Worm (Caenorhabditis elegans) whole organism, L4 larva: ENCODE results near the gene K09F6.6.

Experiments used
- F10B5.3 ChIP-seq: sonication (generic microtip); optimal IDR thresholded peaks from 2 replicates; lab custom pipeline; 2016; ENCODE audit warnings: mild to moderate bottlenecking, missing genetic modification characterization, missing compliant biosample characterization
- F26F4.8 ChIP-seq: fragments of 200-800 bp; sonication (Bioruptor generic); conservative IDR thresholded peaks from 2 replicates; pipeline ENCODE4 v1.3.6; 2022; ENCODE audit warnings: missing genetic modification characterization, missing compliant biosample characterization
- F44E2.7 ChIP-seq: fragments of 200-800 bp; sonication (Bioruptor generic); IDR thresholded peaks from 2 replicates; pipeline ENCODE4 v2.1.2; 2022; ENCODE audit warnings: missing genetic modification characterization, missing compliant biosample characterization
- T26A8.4 ChIP-seq: fragments of 200-800 bp; sonication (Bioruptor generic); IDR thresholded peaks from 2 replicates; pipeline ENCODE4 v1.3.6; 2022; ENCODE audit warnings: missing genetic modification characterization, missing compliant biosample characterization
- Y48G9A.11 ChIP-seq: fragments of 200-800 bp; sonication (Bioruptor generic); IDR thresholded peaks from 2 replicates; pipeline ENCODE4 v1.3.6; 2022; ENCODE audit warnings: missing genetic modification reagents, missing genetic modification characterization, missing compliant biosample characterization
- ZK337.2 ChIP-seq: fragments of 200-800 bp; sonication (Bioruptor generic); IDR thresholded peaks from 2 replicates; pipeline ENCODE4 v1.3.6; 2022; ENCODE audit warnings: missing genetic modification reagents, missing genetic modification characterization, missing compliant biosample characterization
- ZK546.5 ChIP-seq, 2 experiments: sonication (generic microtip); optimal IDR thresholded peaks; 2 replicates each; lab custom pipeline; 2017; ENCODE audit warnings: missing biosample characterization in 2 of 2, missing genetic modification characterization in 2 of 2
- ama-1 ChIP-seq: fragments of 150-350 bp; optimal IDR thresholded peaks from 2 replicates; lab custom pipeline; 2014; ENCODE audit warnings: inconsistent platforms, mixed read lengths
- ceh-20 ChIP-seq: fragments of 200-800 bp; sonication (Bioruptor generic); IDR thresholded peaks from 2 replicates; pipeline ENCODE4 v1.3.6; 2022; ENCODE audit warnings: missing genetic modification reagents, missing genetic modification characterization, missing compliant biosample characterization
- ceh-32 ChIP-seq: sonication (generic microtip); optimal IDR thresholded peaks from 2 replicates; lab custom pipeline; 2016; ENCODE audit warnings: mild to moderate bottlenecking, missing genetic modification characterization, missing compliant biosample characterization; ENCODE audit not compliant: poor library complexity
- daf-12 ChIP-seq: fragments of 150-350 bp; optimal IDR thresholded peaks from 2 replicates; lab custom pipeline; 2014; ENCODE audit warnings: missing biosample characterization, missing genetic modification reagents, missing genetic modification characterization
- daf-16 ChIP-seq, 3 experiments: sonication (generic microtip); optimal IDR thresholded peaks; 2 replicates each; lab custom pipeline; 2016 to 2017; ENCODE audit warnings: missing genetic modification characterization in 3 of 3, missing genetic modification reagents in 3 of 3, mild to moderate bottlenecking in 2 of 3, missing compliant biosample characterization in 2 of 3, missing biosample characterization in 1 of 3, moderate library complexity in 1 of 3
- dmd-6 ChIP-seq: fragments of 200-800 bp; sonication (Bioruptor generic); IDR thresholded peaks from 2 replicates; pipeline ENCODE4 v1.3.6; 2022; ENCODE audit warnings: missing genetic modification reagents, missing genetic modification characterization, missing compliant biosample characterization
- dmd-9 ChIP-seq: fragments of 200-800 bp; sonication (Bioruptor generic); IDR thresholded peaks from 2 replicates; pipeline ENCODE4 v1.3.6; 2022; ENCODE audit warnings: missing genetic modification reagents, missing genetic modification characterization, missing compliant biosample characterization
- egl-27 ChIP-seq: sonication (generic microtip); optimal IDR thresholded peaks from 3 replicates; lab custom pipeline; 2017; ENCODE audit warnings: missing biosample characterization, missing genetic modification reagents, missing genetic modification characterization
- egl-43 ChIP-seq: fragments of 200-800 bp; sonication (Bioruptor generic); IDR thresholded peaks from 2 replicates; pipeline ENCODE4 v1.3.6; 2022; ENCODE audit warnings: missing genetic modification reagents, missing genetic modification characterization, missing compliant biosample characterization
- hif-1 ChIP-seq, 2 experiments: sonication (generic microtip); optimal IDR thresholded peaks; 2 replicates each; lab custom pipeline; 2016 to 2017; ENCODE audit warnings: missing compliant biosample characterization in 2 of 2, missing genetic modification characterization in 2 of 2, missing genetic modification reagents in 2 of 2, missing genotype in 2 of 2, mild to moderate bottlenecking in 1 of 2
- jun-1 ChIP-seq: fragments of 150-350 bp; optimal IDR thresholded peaks from 2 replicates; lab custom pipeline; 2014; ENCODE audit warnings: missing biosample characterization, missing genetic modification reagents, missing genetic modification characterization
- lin-13 ChIP-seq: fragments of 150-350 bp; optimal IDR thresholded peaks from 2 replicates; lab custom pipeline; 2014; ENCODE audit warnings: missing biosample characterization, missing genetic modification reagents, missing genetic modification characterization
- lin-29 ChIP-seq: fragments of 200-800 bp; sonication (Bioruptor generic); IDR thresholded peaks from 2 replicates; pipeline ENCODE4 v1.3.6; 2022; ENCODE audit warnings: missing genetic modification reagents, missing genetic modification characterization, missing compliant biosample characterization
- lin-38 ChIP-seq: fragments of 200-800 bp; sonication (Bioruptor generic); IDR thresholded peaks from 2 replicates; pipeline ENCODE4 v1.3.6; 2022; ENCODE audit warnings: missing genetic modification reagents, missing genetic modification characterization, missing compliant biosample characterization
- lir-3 ChIP-seq: sonication (generic microtip); optimal IDR thresholded peaks from 2 replicates; lab custom pipeline; 2016; ENCODE audit warnings: mild to moderate bottlenecking, missing genetic modification characterization, missing compliant biosample characterization
- lsy-2 ChIP-seq, 2 experiments: fragments of 150-350 bp in 1 of 2; sonication (generic microtip) in 1 of 2; optimal IDR thresholded peaks; 2 replicates each; lab custom pipeline; 2014 to 2017; ENCODE audit warnings: missing biosample characterization in 2 of 2, missing genetic modification characterization in 2 of 2
- madf-5 ChIP-seq, 2 experiments: fragments of 200-800 bp; sonication (Bioruptor generic); IDR thresholded peaks; 2 replicates each; pipeline ENCODE4 v1.3.6; 2022; ENCODE audit warnings: missing compliant biosample characterization in 2 of 2, missing genetic modification characterization in 2 of 2
- madf-9 ChIP-seq: fragments of 200-800 bp; sonication (Bioruptor generic); conservative IDR thresholded peaks from 2 replicates; pipeline ENCODE4 v1.3.6; 2022; ENCODE audit warnings: missing genetic modification reagents, missing genetic modification characterization, missing compliant biosample characterization
- mes-2 ChIP-seq: sonication (generic microtip); optimal IDR thresholded peaks from 2 replicates; lab custom pipeline; 2016; ENCODE audit warnings: missing genotype, mild to moderate bottlenecking, missing genetic modification characterization, missing compliant biosample characterization; ENCODE audit not compliant: poor library complexity, severe bottlenecking
- nhr-10 ChIP-seq: fragments of 150-350 bp; optimal IDR thresholded peaks from 2 replicates; lab custom pipeline; 2014; ENCODE audit warnings: missing biosample characterization, missing genetic modification characterization
- nhr-11 ChIP-seq: fragments of 150-350 bp; optimal IDR thresholded peaks from 2 replicates; lab custom pipeline; 2014; ENCODE audit warnings: missing biosample characterization, missing genetic modification characterization
- nhr-111 ChIP-seq: fragments of 200-800 bp; sonication (Bioruptor generic); optimal IDR thresholded peaks from 2 replicates; lab custom pipeline; 2018; ENCODE audit warnings: mild to moderate bottlenecking, missing genetic modification characterization, missing compliant biosample characterization
- nhr-42 ChIP-seq: fragments of 200-800 bp; sonication (Bioruptor generic); IDR thresholded peaks from 2 replicates; pipeline ENCODE4 v1.3.6; 2022; ENCODE audit warnings: missing genetic modification characterization, missing compliant biosample characterization
- nhr-48 ChIP-seq: sonication (generic microtip); optimal IDR thresholded peaks from 2 replicates; lab custom pipeline; 2016; ENCODE audit warnings: mild to moderate bottlenecking, missing genetic modification characterization, missing compliant biosample characterization
- pqm-1 ChIP-seq: sonication (generic microtip); optimal IDR thresholded peaks from 2 replicates; lab custom pipeline; 2017; ENCODE audit warnings: missing biosample characterization, missing genetic modification characterization
- sdz-12 ChIP-seq: fragments of 200-800 bp; sonication (Bioruptor generic); optimal IDR thresholded peaks from 2 replicates; lab custom pipeline; 2018; ENCODE audit warnings: mild to moderate bottlenecking, missing genetic modification characterization, missing compliant biosample characterization
- set-16 ChIP-seq: fragments of 200-800 bp; sonication (Bioruptor generic); IDR thresholded peaks from 2 replicates; pipeline ENCODE4 v1.3.6; 2022; ENCODE audit warnings: missing genetic modification reagents, missing genetic modification characterization, missing compliant biosample characterization
- spr-3 ChIP-seq: fragments of 200-800 bp; sonication (Bioruptor generic); optimal IDR thresholded peaks from 2 replicates; lab custom pipeline; 2018; ENCODE audit warnings: mild to moderate bottlenecking, missing genetic modification characterization, missing compliant biosample characterization
- tra-1 ChIP-seq: fragments of 200-800 bp; sonication (Bioruptor generic); IDR thresholded peaks from 2 replicates; pipeline ENCODE4 v1.3.6; 2022; ENCODE audit warnings: missing genetic modification reagents, missing genetic modification characterization, missing compliant biosample characterization
- unc-130 ChIP-seq: sonication (generic microtip); optimal IDR thresholded peaks from 2 replicates; lab custom pipeline; 2016; ENCODE audit warnings: missing genetic modification reagents, missing genetic modification characterization, missing compliant biosample characterization
- unc-62 ChIP-seq, 3 experiments: fragments of 150-350 bp in 1 of 3; sonication (generic microtip); optimal IDR thresholded peaks in 2 of 3; peaks in 1 of 3; 1 replicate in 1 of 3; 2 replicates in 2 of 3; lab custom pipeline; 2014 to 2017; ENCODE audit warnings: missing biosample characterization in 3 of 3, missing genetic modification characterization in 3 of 3, missing genetic modification reagents in 3 of 3, missing genotype in 1 of 3
- vab-7 ChIP-seq: fragments of 200-800 bp; sonication (Bioruptor generic); IDR thresholded peaks from 2 replicates; pipeline ENCODE4 v1.3.6; 2022; ENCODE audit warnings: missing genetic modification reagents, missing genetic modification characterization, missing compliant biosample characterization
- zag-1 ChIP-seq: fragments of 150-350 bp; optimal IDR thresholded peaks from 2 replicates; lab custom pipeline; 2014; ENCODE audit warnings: missing biosample characterization, missing genetic modification characterization
- zfp-3 ChIP-seq: fragments of 200-800 bp; sonication (Bioruptor generic); conservative IDR thresholded peaks from 2 replicates; pipeline ENCODE4 v1.3.6; 2022; ENCODE audit warnings: missing genetic modification reagents, missing genetic modification characterization, missing compliant biosample characterization
- zip-2 ChIP-seq: fragments of 150-350 bp; optimal IDR thresholded peaks from 2 replicates; lab custom pipeline; 2014; ENCODE audit warnings: missing biosample characterization, missing genetic modification characterization
- ztf-11 ChIP-seq: fragments of 150-350 bp; optimal IDR thresholded peaks from 2 replicates; lab custom pipeline; 2014; ENCODE audit warnings: missing biosample characterization, missing genetic modification characterization
- ztf-7 ChIP-seq: fragments of 150-350 bp; optimal IDR thresholded peaks from 2 replicates; lab custom pipeline; 2014; ENCODE audit warnings: missing biosample characterization, missing genetic modification characterization

Gene K09F6.6

ce11 chrII:2292549-2292948, 13.4 kb upstream of the K09F6.6 start:
- peak in 1 of 2 experiments; percentile 6 for TF ChIP-seq unc-62 (GFP tag; optimal IDR thresholded peaks at IDR 0.05 in 1 of 2; lab: Kevin White, UChicago)
- TF ChIP-seq unc-62 (tag; optimal IDR thresholded peaks at IDR 0.05; lab: Kevin White, UChicago): no peak
- TF ChIP-seq zfp-3: no peak
- TF ChIP-seq pqm-1 (tag; lab: Kevin White, UChicago): peak; percentile 73
- no peak for TF ChIP-seq ZK337.2
- TF ChIP-seq, all 104 proteins: peak for 2

ce11 chrII:2292027-2292426, 12.9 kb upstream of the K09F6.6 start, which contains the start of gene K09F6.7:
Gene K09F6.7, minus strand, starts transcription at chrII:2292127.
- TF ChIP-seq lin-38 (GFP tag; lab: Robert Waterston, UW) (no peak), mes-2 (tag; lab: Kevin White, UChicago) (no peak), sdz-12 (no peak), nhr-10 (no peak), nhr-48 (tag; lab: Kevin White, UChicago) (no peak), F44E2.7 (GFP tag; lab: Robert Waterston, UW) (no peak), daf-16 (GFP tag; optimal IDR thresholded peaks at IDR 0.05; lab: Kevin White, UChicago) (no peak), daf-16 (tag; optimal IDR thresholded peaks at IDR 0.05; lab: Kevin White, UChicago) (no peak), ceh-32 (tag; lab: Kevin White, UChicago) (no peak), daf-12 (tag; lab: Kevin White, UChicago) (no peak), lin-13 (GFP tag; lab: Kevin White, UChicago) (no peak), ceh-20 (GFP tag; lab: Robert Waterston, UW) (no peak), dmd-6 (GFP tag; lab: Robert Waterston, UW) (no peak), ztf-7 (tag; lab: Kevin White, UChicago) (no peak)

ce11 chrII:2289441-2289840, 10.3 kb upstream of the K09F6.6 start:
- TF ChIP-seq ztf-11 (tag; lab: Kevin White, UChicago) (no peak), spr-3 (GFP tag; lab: Kevin White, UChicago) (no peak), ZK546.5 (tag; optimal IDR thresholded peaks at IDR 0.05; lab: Kevin White, UChicago) (no peak), jun-1 (no peak), unc-130 (GFP tag; lab: Kevin White, UChicago) (no peak), daf-16 (GFP tag; optimal IDR thresholded peaks at IDR 0.05; lab: Kevin White, UChicago) (no peak), daf-16 (tag; optimal IDR thresholded peaks at IDR 0.05; lab: Kevin White, UChicago) (no peak), T26A8.4 (no peak), ceh-20 (GFP tag; lab: Robert Waterston, UW) (peak; percentile 72; the same call in 1 of the 2 replicates), unc-62 (GFP tag; optimal IDR thresholded peaks at IDR 0.05 in 1 of 2; lab: Kevin White, UChicago) (peak in 1 of 2 experiments; percentile 95), unc-62 (tag; optimal IDR thresholded peaks at IDR 0.05; lab: Kevin White, UChicago) (no peak), lin-29 (no peak), nhr-42 (no peak), nhr-11 (tag; lab: Kevin White, UChicago) (peak; percentile 22), zip-2 (tag; lab: Kevin White, UChicago) (no peak), hif-1 (tag; optimal IDR thresholded peaks at IDR 0.05; lab: Kevin White, UChicago) (peak in 1 of 2 experiments; percentile 16), egl-43 (GFP tag; lab: Robert Waterston, UW) (no peak), lsy-2 (tag; optimal IDR thresholded peaks at IDR 0.05; lab: Kevin White, UChicago) (no peak), dmd-9 (GFP tag; lab: Robert Waterston, UW) (no peak), Y48G9A.11 (GFP tag; lab: Robert Waterston, UW) (no peak), vab-7 (peak; percentile 55; the same call in 1 of the 2 replicates), ama-1 (lab: Kevin White, UChicago) (no peak)

ce11 chrII:2288798-2289197, 9.7 kb upstream of the K09F6.6 start, which contains the start of the genes K09F6.10 and K09F6.13:
Gene K09F6.10, minus strand, starts transcription at chrII:2288883.
Gene K09F6.13, plus strand, starts transcription at chrII:2289114.
- TF ChIP-seq egl-27: no peak
- no peak for TF ChIP-seq F10B5.3
- no peak for TF ChIP-seq lir-3 (tag; lab: Kevin White, UChicago)
- no peak for TF ChIP-seq T26A8.4
- no peak for TF ChIP-seq set-16 (GFP tag; lab: Robert Waterston, UW)
- no peak for TF ChIP-seq F26F4.8 (GFP tag; lab: Robert Waterston, UW)
- TF ChIP-seq tra-1: no peak
- TF ChIP-seq madf-9: no peak
- TF ChIP-seq zag-1 (tag; lab: Kevin White, UChicago): no peak
- TF ChIP-seq madf-5 (GFP tag; IDR thresholded peaks at IDR 0.05; lab: Robert Waterston, UW): no peak
- TF ChIP-seq ztf-11 (tag; lab: Kevin White, UChicago): no peak
- no peak for TF ChIP-seq nhr-111 (GFP tag; lab: Kevin White, UChicago)
